Worm (Caenorhabditis elegans) whole organism, L1 larva: ENCODE results near the gene Y69E1A.4.

Source experiments
- ceh-90 ChIP-seq: sonication (generic microtip); optimal IDR thresholded peaks from 2 replicates; lab custom pipeline; 2016; ENCODE audit warnings: missing genetic modification characterization, missing compliant biosample characterization
- lin-15B ChIP-seq: fragments of 150-350 bp; sonication (generic microtip); optimal IDR thresholded peaks from 3 replicates; lab custom pipeline; 2014; ENCODE audit warnings: missing biosample characterization, missing genetic modification characterization

- TF ChIP-seq ceh-90 (tag; lab: Kevin White, UChicago) (no peak), lin-15B (tag; lab: Kevin White, UChicago) (no peak)
These were observed 11.3 kb downstream of the Y69E1A.4 start, which contains the start of the genes aqp-3 and Y69E1A.8 for ce11 chrIV:10966359-10966758.
